Worm (Caenorhabditis elegans) whole organism, L3 larva: Measurements from ENCODE around the gene F59A1.6.

Experiments
- egl-27 ChIP-seq: sonication (generic microtip); optimal IDR thresholded peaks from 4 replicates; lab custom pipeline; 2017; ENCODE audit warnings: missing biosample characterization, missing genetic modification reagents, missing genetic modification characterization
- elt-3 ChIP-seq, 3 experiments: fragments of 150-350 bp in 1 of 3; sonication (generic microtip) in 2 of 3; optimal IDR thresholded peaks; 2 replicates in 2 of 3; 4 replicates in 1 of 3; lab custom pipeline; 2014 to 2017; ENCODE audit warnings: missing biosample characterization in 3 of 3, missing genetic modification characterization in 3 of 3
- mdl-1 ChIP-seq: fragments of 150-350 bp; optimal IDR thresholded peaks from 2 replicates; lab custom pipeline; 2014; ENCODE audit warnings: missing biosample characterization, missing genetic modification characterization
- nhr-12 ChIP-seq: fragments of 150-350 bp; optimal IDR thresholded peaks from 2 replicates; lab custom pipeline; 2014; ENCODE audit warnings: missing biosample characterization, missing genetic modification characterization
- nhr-237 ChIP-seq: fragments of 150-350 bp; optimal IDR thresholded peaks from 2 replicates; lab custom pipeline; 2014; ENCODE audit warnings: missing biosample characterization, missing genetic modification characterization
- nhr-76 ChIP-seq: fragments of 150-350 bp; sonication (generic microtip); optimal IDR thresholded peaks from 5 replicates; lab custom pipeline; 2014; ENCODE audit warnings: missing biosample characterization, missing genetic modification characterization
- pha-4 ChIP-seq: fragments of 150-350 bp; optimal IDR thresholded peaks from 2 replicates; lab custom pipeline; 2014; ENCODE audit warnings: missing biosample characterization, missing genetic modification reagents, missing genetic modification characterization

DNA sequence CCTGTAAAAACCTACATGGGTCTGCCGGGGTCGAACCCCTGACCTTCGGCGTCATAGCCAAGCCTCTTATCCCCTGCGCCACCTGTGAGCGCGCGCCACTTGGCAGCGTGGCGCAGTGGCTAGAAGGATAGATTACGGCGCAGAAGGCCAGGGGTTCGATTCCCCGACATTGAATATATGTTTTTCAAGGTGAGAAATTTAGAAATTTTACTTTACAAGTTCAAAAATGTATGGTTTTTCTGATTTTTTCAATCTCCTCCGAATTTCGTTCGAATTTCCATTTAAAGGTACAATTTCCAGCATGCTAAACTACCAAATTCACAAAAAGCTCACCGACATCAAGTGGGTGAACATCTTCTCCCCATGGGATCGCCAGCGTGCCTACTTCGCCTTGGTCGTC is 24.9 kb upstream of the F59A1.6 start, which contains the start of gene dgat-2:
- no peak for TF ChIP-seq nhr-12 (tag; lab: Kevin White, UChicago)
- TF ChIP-seq pha-4 (tag; lab: Kevin White, UChicago) = no peak
- no peak for TF ChIP-seq nhr-237 (tag; lab: Kevin White, UChicago)
- TF ChIP-seq elt-3 (tag; optimal IDR thresholded peaks at IDR 0.05; lab: Kevin White, UChicago) = no peak
- no peak for TF ChIP-seq nhr-76 (tag; lab: Kevin White, UChicago)
- no peak for TF ChIP-seq egl-27 (tag; lab: Kevin White, UChicago)
- TF ChIP-seq mdl-1 = no peak
